Worm (Caenorhabditis elegans): ENCODE results near the gene nlp-2.

- TF ChIP-seq nhr-11 (tag; optimal IDR thresholded peaks at IDR 0.05) (no peak), ceh-48 (tag; optimal IDR thresholded peaks at IDR 0.05) (no peak), ceh-24 (tag; optimal IDR thresholded peaks at IDR 0.05) (no peak), tbx-2 (tag; optimal IDR thresholded peaks at IDR 0.05) (no peak), K09A11.1 (tag; optimal IDR thresholded peaks at IDR 0.05; ENCODE audit: insufficient read depth) (no peak), dve-1 (tag; optimal IDR thresholded peaks at IDR 0.05) (no peak), ceh-45 (GFP tag; IDR thresholded peaks at IDR 0.05) (no peak), ztf-16 (tag; optimal IDR thresholded peaks at IDR 0.05) (no peak), dmd-4 (tag; optimal IDR thresholded peaks at IDR 0.05; ENCODE audit: borderline replicate concordance) (no peak), sox-4 (tag; optimal IDR thresholded peaks at IDR 0.05) (no peak), ceh-2 (tag; optimal IDR thresholded peaks at IDR 0.05) (no peak), pqm-1 (tag; optimal IDR thresholded peaks at IDR 0.05) (no peak), ama-1 (optimal IDR thresholded peaks at IDR 0.05) (no peak)
Measured at ce11 chrX:2321758-2322157, 22.8 kb downstream of the nlp-2 start.

Measured in whole organism, late embryonic.